Fruit fly (Drosophila melanogaster) whole organism, adult: Measurements from ENCODE around the gene CG2794.

Experiments used
- CG1620 ChIP-seq: fragments of 200-800 bp; sonication (Bioruptor generic); optimal IDR thresholded peaks from 2 replicates; lab custom pipeline; 2016; ENCODE audit warnings: missing biosample characterization, missing genetic modification characterization
- CG7045 ChIP-seq: fragments of 200-800 bp; sonication (Bioruptor generic); optimal IDR thresholded peaks from 2 replicates; lab custom pipeline; 2017; ENCODE audit warnings: missing biosample characterization, mild to moderate bottlenecking, missing genetic modification characterization
- CG7101 ChIP-seq: fragments of 200-800 bp; sonication (Bioruptor generic); optimal IDR thresholded peaks from 2 replicates; lab custom pipeline; 2018; ENCODE audit warnings: missing biosample characterization, mild to moderate bottlenecking, missing genetic modification characterization, moderate library complexity
- Crg-1 ChIP-seq: fragments of 200-800 bp; sonication (Bioruptor generic); optimal IDR thresholded peaks from 2 replicates; lab custom pipeline; 2016; ENCODE audit warnings: missing biosample characterization, missing genetic modification characterization
- kay ChIP-seq: fragments of 200-800 bp; sonication (Bioruptor generic); peaks from one replicate; lab custom pipeline; 2016; ENCODE audit warnings: missing biosample characterization, missing genetic modification characterization, borderline replicate concordance
- ovo ChIP-seq: fragments of 200-800 bp; sonication (Bioruptor generic); optimal IDR thresholded peaks from 2 replicates; lab custom pipeline; 2016; ENCODE audit warnings: missing biosample characterization, missing genetic modification characterization
- pad ChIP-seq: fragments of 200-800 bp; sonication (Bioruptor generic); optimal IDR thresholded peaks from 3 replicates; lab custom pipeline; 2017; ENCODE audit warnings: missing biosample characterization, missing genetic modification characterization, mild to moderate bottlenecking, moderate library complexity, missing genetic modification reagents

DNA sequence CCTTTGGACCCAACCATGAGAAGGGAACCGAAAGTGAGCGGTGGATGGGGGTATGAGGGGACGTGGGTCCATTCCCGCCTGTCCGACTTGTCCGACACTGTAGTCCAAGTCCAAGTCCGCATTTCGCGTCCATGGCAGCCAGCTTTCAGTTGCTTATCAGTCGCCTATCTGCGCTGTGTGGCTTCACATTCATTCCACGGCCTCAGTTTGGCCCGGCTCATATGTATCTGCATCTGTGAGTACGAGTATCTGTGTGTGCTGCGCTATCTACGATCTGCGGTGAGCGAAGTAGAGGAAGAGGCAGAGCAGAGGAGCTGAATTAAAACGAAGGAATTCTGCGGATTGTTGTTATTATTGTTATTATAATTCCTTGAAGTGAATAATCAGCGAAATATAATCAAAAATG is 39.4 kb upstream of the CG2794 start:
- TF ChIP-seq kay (GFP tag; lab: Kevin White, UChicago) (no peak), ovo (no peak), CG1620 (no peak), pad (GFP tag; lab: Kevin White, UChicago) (no peak), CG7045 (GFP tag; lab: Kevin White, UChicago) (no peak), CG7101 (tag; lab: Kevin White, UChicago) (no peak), Crg-1 (GFP tag; lab: Kevin White, UChicago) (no peak)
